Fruit fly (Drosophila melanogaster): ENCODE data around the gene CG14452.

CG14452 gene

DNA sequence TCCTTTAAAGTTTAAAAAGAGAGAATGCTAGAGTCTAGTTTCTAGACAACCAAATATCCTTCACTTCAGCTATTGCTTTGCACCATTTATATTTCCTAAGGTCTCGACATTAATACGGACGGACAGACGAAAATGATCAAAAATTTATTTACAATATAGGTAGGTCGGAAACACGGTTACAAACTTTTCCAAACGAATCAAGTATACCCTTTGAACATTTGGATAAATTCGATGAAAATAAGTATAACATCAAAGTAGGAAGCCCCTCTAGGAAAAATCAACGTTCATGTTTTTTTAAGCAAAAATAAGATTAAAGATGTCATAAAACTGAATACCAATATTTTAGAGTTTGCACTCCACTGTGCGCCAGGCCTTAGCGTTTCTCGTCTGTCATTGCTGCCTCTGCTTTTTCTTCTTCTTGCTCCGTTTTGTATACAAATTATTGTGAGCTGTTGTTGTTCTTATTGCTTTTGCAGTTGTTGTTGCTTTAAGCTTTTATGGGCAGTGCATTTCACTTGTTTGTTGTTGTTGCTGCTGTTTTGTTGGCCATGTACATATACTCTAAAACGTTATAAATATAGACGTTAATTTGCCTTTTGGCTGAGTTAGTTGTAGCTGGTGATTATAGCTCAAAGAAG is 47.3 kb downstream of the CG14452 start:
- TF ChIP-seq noc (tag; optimal IDR thresholded peaks at IDR 0.05): no peak
